Worm (Caenorhabditis elegans) whole organism, young adult: ENCODE results near the gene unc-5.

Experiments used
- B0336.3 ChIP-seq: fragments of 200-800 bp; sonication (Bioruptor generic); IDR thresholded peaks from 2 replicates; pipeline ENCODE4 v1.3.6; 2022; ENCODE audit warnings: missing genetic modification characterization, missing compliant biosample characterization
- F33H1.4 ChIP-seq: fragments of 200-800 bp; sonication (Bioruptor generic); IDR thresholded peaks from 2 replicates; pipeline ENCODE4 v1.3.6; 2022; ENCODE audit warnings: missing genetic modification reagents, missing genetic modification characterization, missing compliant biosample characterization
- F49E8.2 ChIP-seq: sonication (generic microtip); optimal IDR thresholded peaks from 3 replicates; lab custom pipeline; 2017; ENCODE audit warnings: missing genetic modification characterization, mild to moderate bottlenecking, missing compliant biosample characterization, antibody characterized with exemption, moderate library complexity; ENCODE audit not compliant: insufficient read depth
- F52B5.7 ChIP-seq: sonication (generic microtip); optimal IDR thresholded peaks from 2 replicates; lab custom pipeline; 2016; ENCODE audit warnings: mild to moderate bottlenecking, missing genetic modification characterization, missing compliant biosample characterization
- Y53F4B.3 ChIP-seq: fragments of 200-800 bp; sonication (Bioruptor generic); IDR thresholded peaks from 2 replicates; pipeline ENCODE4 v1.3.6; 2022; ENCODE audit warnings: missing genetic modification reagents, missing genetic modification characterization, missing compliant biosample characterization
- Y53G8AR.9 ChIP-seq: fragments of 200-800 bp; sonication (Bioruptor generic); conservative IDR thresholded peaks from 2 replicates; pipeline ENCODE4 v1.3.6; 2022; ENCODE audit warnings: missing genetic modification reagents, missing genetic modification characterization, missing compliant biosample characterization
- Y79H2A.3 ChIP-seq: fragments of 200-800 bp; sonication (Bioruptor generic); conservative IDR thresholded peaks from 2 replicates; pipeline ENCODE4 v1.3.6; 2022; ENCODE audit warnings: missing genetic modification reagents, missing genetic modification characterization, missing compliant biosample characterization
- Y95B8A.8 ChIP-seq: fragments of 200-800 bp; sonication (Bioruptor generic); IDR thresholded peaks from 2 replicates; pipeline ENCODE4 v1.3.6; 2022; ENCODE audit warnings: missing genetic modification reagents, missing genetic modification characterization, missing compliant biosample characterization
- aptf-3 ChIP-seq: fragments of 200-800 bp; sonication (Bioruptor generic); IDR thresholded peaks from 2 replicates; pipeline ENCODE4 v1.3.6; 2022; ENCODE audit warnings: missing genetic modification characterization, missing compliant biosample characterization
- atf-7 ChIP-seq: sonication (generic microtip); optimal IDR thresholded peaks from 2 replicates; lab custom pipeline; 2017; ENCODE audit warnings: mild to moderate bottlenecking, missing genetic modification characterization, missing compliant biosample characterization
- athp-1 ChIP-seq: sonication (generic microtip); optimal IDR thresholded peaks from 2 replicates; lab custom pipeline; 2017; ENCODE audit warnings: mild to moderate bottlenecking, missing genetic modification characterization, missing compliant biosample characterization
- attf-6 ChIP-seq: fragments of 200-800 bp; sonication (Bioruptor generic); IDR thresholded peaks from 2 replicates; pipeline ENCODE4 v1.3.6; 2022; ENCODE audit warnings: missing genetic modification reagents, missing genetic modification characterization, missing compliant biosample characterization
- bed-2 ChIP-seq: fragments of 200-800 bp; sonication (Bioruptor generic); IDR thresholded peaks from 2 replicates; pipeline ENCODE4 v1.3.6; 2022; ENCODE audit warnings: missing genetic modification reagents, missing genetic modification characterization, missing compliant biosample characterization
- ccch-3 ChIP-seq: fragments of 200-800 bp; sonication (Bioruptor generic); optimal IDR thresholded peaks from 2 replicates; lab custom pipeline; 2018; ENCODE audit warnings: mild to moderate bottlenecking, missing genetic modification characterization, missing compliant biosample characterization
- chd-7 ChIP-seq: sonication (generic microtip); optimal IDR thresholded peaks from 2 replicates; lab custom pipeline; 2016; ENCODE audit warnings: mild to moderate bottlenecking, missing genetic modification characterization, moderate library complexity, missing compliant biosample characterization
- ekl-4 ChIP-seq: fragments of 200-800 bp; sonication (Bioruptor generic); IDR thresholded peaks from 2 replicates; pipeline ENCODE4 v1.3.6; 2022; ENCODE audit warnings: missing genetic modification reagents, missing genetic modification characterization, missing compliant biosample characterization
- fkh-3 ChIP-seq: sonication (generic microtip); optimal IDR thresholded peaks from 2 replicates; lab custom pipeline; 2016; ENCODE audit warnings: mild to moderate bottlenecking, missing genetic modification characterization, missing compliant biosample characterization
- hmg-1.2 ChIP-seq: fragments of 200-800 bp; sonication (Bioruptor generic); IDR thresholded peaks from 2 replicates; pipeline ENCODE4 v1.3.6; 2022; ENCODE audit warnings: missing genetic modification reagents, missing genetic modification characterization, missing compliant biosample characterization
- hrde-1 ChIP-seq: sonication (generic microtip); optimal IDR thresholded peaks from 2 replicates; lab custom pipeline; 2016; ENCODE audit warnings: missing genetic modification characterization, mild to moderate bottlenecking, missing compliant biosample characterization, moderate library complexity, missing genotype, missing genetic modification reagents, borderline replicate concordance
- hsf-1 ChIP-seq: fragments of 200-800 bp; sonication (Bioruptor generic); IDR thresholded peaks from 2 replicates; pipeline ENCODE4 v1.3.6; 2022; ENCODE audit warnings: missing genetic modification reagents, missing genetic modification characterization, missing compliant biosample characterization
- let-607 ChIP-seq, 2 experiments: fragments of 200-800 bp in 1 of 2; sonication (Bioruptor generic) in 1 of 2; sonication (generic microtip) in 1 of 2; optimal IDR thresholded peaks; 2 replicates each; lab custom pipeline; 2016 to 2018; ENCODE audit warnings: mild to moderate bottlenecking in 2 of 2, missing compliant biosample characterization in 2 of 2, missing genetic modification characterization in 2 of 2, moderate library complexity in 2 of 2, missing genotype in 1 of 2
- lin-26 ChIP-seq: fragments of 200-800 bp; sonication (Bioruptor generic); IDR thresholded peaks from 2 replicates; pipeline ENCODE4 v1.3.6; 2022; ENCODE audit warnings: missing genetic modification reagents, missing genetic modification characterization, missing compliant biosample characterization
- lin-54 ChIP-seq: fragments of 200-800 bp; sonication (Bioruptor generic); optimal IDR thresholded peaks from 2 replicates; lab custom pipeline; 2018; ENCODE audit warnings: mild to moderate bottlenecking, missing genetic modification characterization, missing compliant biosample characterization
- lir-1 ChIP-seq: fragments of 200-800 bp; sonication (Bioruptor generic); conservative IDR thresholded peaks from 2 replicates; pipeline ENCODE4 v1.3.6; 2022; ENCODE audit warnings: missing genetic modification reagents, missing genetic modification characterization, missing compliant biosample characterization
- lsl-1 ChIP-seq: fragments of 200-800 bp; sonication (Bioruptor generic); optimal IDR thresholded peaks from 2 replicates; lab custom pipeline; 2018; ENCODE audit warnings: mild to moderate bottlenecking, missing genetic modification characterization, moderate library complexity, missing compliant biosample characterization
- lsy-27 ChIP-seq: sonication (generic microtip); optimal IDR thresholded peaks from 2 replicates; lab custom pipeline; 2017; ENCODE audit warnings: missing genetic modification characterization, mild to moderate bottlenecking, missing compliant biosample characterization, antibody characterized with exemption, missing genotype, borderline replicate concordance; ENCODE audit not compliant: insufficient read depth
- madf-3 ChIP-seq: fragments of 200-800 bp; sonication (Bioruptor generic); IDR thresholded peaks from 2 replicates; pipeline ENCODE4 v1.3.6; 2022; ENCODE audit warnings: missing genetic modification reagents, missing genetic modification characterization, missing compliant biosample characterization
- madf-6 ChIP-seq: fragments of 200-800 bp; sonication (Bioruptor generic); IDR thresholded peaks from 2 replicates; pipeline ENCODE4 v1.3.6; 2022; ENCODE audit warnings: missing genetic modification reagents, missing genetic modification characterization, missing compliant biosample characterization
- mcd-1 ChIP-seq: fragments of 200-800 bp; sonication (Bioruptor generic); IDR thresholded peaks from 2 replicates; pipeline ENCODE4 v1.3.6; 2022; ENCODE audit warnings: missing genetic modification reagents, missing genetic modification characterization, missing compliant biosample characterization
- nfya-2 ChIP-seq: fragments of 200-800 bp; sonication (Bioruptor generic); IDR thresholded peaks from 2 replicates; pipeline ENCODE4 v1.3.6; 2022; ENCODE audit warnings: missing genetic modification reagents, missing genetic modification characterization, missing compliant biosample characterization
- nhr-27 ChIP-seq: fragments of 200-800 bp; sonication (Bioruptor generic); optimal IDR thresholded peaks from 2 replicates; lab custom pipeline; 2018; ENCODE audit warnings: mild to moderate bottlenecking, missing genetic modification characterization, moderate library complexity, missing compliant biosample characterization
- rec-8 ChIP-seq, 2 experiments: sonication (generic microtip); optimal IDR thresholded peaks; 2 replicates each; lab custom pipeline; 2016; ENCODE audit warnings: mild to moderate bottlenecking in 2 of 2, missing genetic modification characterization in 2 of 2, missing genetic modification reagents in 2 of 2, missing genotype in 2 of 2, missing biosample characterization in 1 of 2, missing compliant biosample characterization in 1 of 2, moderate library complexity in 1 of 2
- rpc-1 ChIP-seq, 2 experiments: fragments of 150-350 bp in 1 of 2; sonication (generic microtip) in 1 of 2; optimal IDR thresholded peaks; 2 replicates each; lab custom pipeline; 2014 to 2018; ENCODE audit warnings: missing biosample characterization in 1 of 2, missing genetic modification characterization in 1 of 2, missing genetic modification reagents in 1 of 2, missing genotype in 1 of 2
- sea-2 ChIP-seq: fragments of 200-800 bp; sonication (Bioruptor generic); IDR thresholded peaks from 2 replicates; pipeline ENCODE4 v1.3.6; 2022; ENCODE audit warnings: missing genetic modification characterization, missing compliant biosample characterization
- snpc-1.1 ChIP-seq: sonication (generic microtip); optimal IDR thresholded peaks from 2 replicates; lab custom pipeline; 2017; ENCODE audit warnings: missing genetic modification characterization, mild to moderate bottlenecking, missing compliant biosample characterization, antibody characterized with exemption, moderate library complexity, missing genotype, missing genetic modification reagents; ENCODE audit not compliant: insufficient read depth
- snpc-1.3 ChIP-seq: sonication (generic microtip); optimal IDR thresholded peaks from 2 replicates; lab custom pipeline; 2017; ENCODE audit warnings: missing genetic modification characterization, mild to moderate bottlenecking, missing compliant biosample characterization, antibody characterized with exemption, moderate library complexity, missing genotype, missing genetic modification reagents; ENCODE audit not compliant: insufficient read depth
- snpc-3.4 ChIP-seq: sonication (generic microtip); optimal IDR thresholded peaks from 2 replicates; lab custom pipeline; 2017; ENCODE audit warnings: missing genetic modification characterization, mild to moderate bottlenecking, missing compliant biosample characterization, antibody characterized with exemption, moderate library complexity, missing genotype, missing genetic modification reagents
- snpc-4 ChIP-seq, 5 experiments: fragments of 150-350 bp in 1 of 5; sonication (generic microtip) in 4 of 5; optimal IDR thresholded peaks; 2 replicates each; lab custom pipeline; 2014 to 2018; ENCODE audit warnings: missing genetic modification characterization in 5 of 5, missing biosample characterization in 3 of 5, antibody characterized with exemption in 2 of 5, mild to moderate bottlenecking in 2 of 5, missing compliant biosample characterization in 2 of 5, missing genotype in 2 of 5, moderate library complexity in 2 of 5, missing genetic modification reagents in 1 of 5
- sptf-2 ChIP-seq: fragments of 200-800 bp; sonication (Bioruptor generic); optimal IDR thresholded peaks from 2 replicates; lab custom pipeline; 2018; ENCODE audit warnings: mild to moderate bottlenecking, missing genetic modification characterization, missing compliant biosample characterization
- tlf-1 ChIP-seq: fragments of 200-800 bp; sonication (Bioruptor generic); optimal IDR thresholded peaks from 2 replicates; lab custom pipeline; 2018; ENCODE audit warnings: mild to moderate bottlenecking, missing genetic modification characterization, missing compliant biosample characterization
- unc-62 ChIP-seq: fragments of 150-350 bp; optimal IDR thresholded peaks from 2 replicates; lab custom pipeline; 2014; ENCODE audit warnings: missing biosample characterization, missing genetic modification reagents, missing genetic modification characterization
- zim-3 ChIP-seq: sonication (generic microtip); optimal IDR thresholded peaks from 2 replicates; lab custom pipeline; 2017; ENCODE audit warnings: mild to moderate bottlenecking, missing genetic modification characterization, moderate library complexity, missing compliant biosample characterization
- ztf-18 ChIP-seq: sonication (generic microtip); optimal IDR thresholded peaks from 2 replicates; lab custom pipeline; 2016; ENCODE audit warnings: missing genotype, mild to moderate bottlenecking, missing genetic modification characterization, missing compliant biosample characterization
- ztf-22 ChIP-seq: fragments of 200-800 bp; sonication (Bioruptor generic); optimal IDR thresholded peaks from 2 replicates; lab custom pipeline; 2018; ENCODE audit warnings: mild to moderate bottlenecking, missing genetic modification characterization, moderate library complexity, missing compliant biosample characterization

unc-5 gene

DNA sequence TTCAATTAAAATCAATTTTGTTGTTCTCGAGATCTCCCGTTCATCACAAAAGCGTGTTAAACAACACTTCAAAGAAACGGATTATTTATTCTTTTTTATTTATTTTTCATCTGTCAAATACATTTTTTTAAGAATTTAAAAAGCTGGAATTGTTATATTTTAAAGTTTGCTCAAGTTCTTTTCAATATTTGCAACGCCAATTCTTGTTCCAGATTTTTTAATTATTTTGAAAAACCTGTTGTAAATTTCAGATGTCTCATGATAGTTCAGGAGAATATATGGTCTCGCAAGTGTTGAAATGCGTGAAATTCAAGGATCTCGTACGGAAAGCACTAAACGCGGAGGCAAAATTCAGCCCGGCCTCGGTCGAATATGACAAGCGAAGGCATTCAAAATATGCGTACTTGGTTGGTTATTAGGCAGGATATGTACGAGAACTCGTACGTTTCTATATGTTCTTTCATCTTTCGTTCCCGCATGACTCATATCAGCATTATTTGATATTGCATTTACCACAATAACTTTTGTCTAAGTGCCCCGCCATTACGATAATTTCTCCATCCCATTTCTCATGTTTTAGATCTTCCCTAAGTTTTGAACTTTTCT lies 16.6 kb upstream of the unc-5 start, which contains the start of gene cec-6:
Gene cec-6 (plus strand): TSS at position 252 of the 606 bp plus-strand sequence.
- TF ChIP-seq aptf-3 (GFP tag; lab: Robert Waterston, UW): 0 out of 2 replicates have a peak, but pooled peaks have one; percentile 19
- no peak for TF ChIP-seq F52B5.7 (tag; lab: Kevin White, UChicago)
- no peak for TF ChIP-seq ztf-22
- TF ChIP-seq Y95B8A.8: no peak
- peak; percentile 67 for TF ChIP-seq F49E8.2
- TF ChIP-seq attf-6: no peak
- TF ChIP-seq lir-1 (GFP tag; lab: Robert Waterston, UW): no peak
- TF ChIP-seq athp-1 (tag; lab: Kevin White, UChicago): peak; percentile 34
- TF ChIP-seq lin-26 (GFP tag; lab: Robert Waterston, UW): no peak
- peak; percentile 43 for TF ChIP-seq chd-7 (tag; lab: Kevin White, UChicago)
- no peak for TF ChIP-seq ccch-3 (GFP tag; lab: Kevin White, UChicago)
- no peak for TF ChIP-seq lin-54 (GFP tag; lab: Kevin White, UChicago)
- no peak for TF ChIP-seq mcd-1
- TF ChIP-seq bed-2: no peak
- TF ChIP-seq unc-62 (GFP tag; lab: Kevin White, UChicago): no peak
- peak; percentile 46; the same call in 1 of the 2 replicates for TF ChIP-seq madf-3 (GFP tag; lab: Robert Waterston, UW)
- no peak for TF ChIP-seq zim-3
- peak; percentile 46 for TF ChIP-seq atf-7
- peak; percentile 25; the same call in 1 of the 2 replicates for TF ChIP-seq madf-6
- no peak for TF ChIP-seq lsl-1 (GFP tag; lab: Kevin White, UChicago)
- TF ChIP-seq let-607 (tag; optimal IDR thresholded peaks at IDR 0.05; lab: Kevin White, UChicago): no peak
- 0 out of 2 replicates have a peak, but pooled peaks have one; percentile 7 for TF ChIP-seq Y79H2A.3
- no peak for TF ChIP-seq lsy-27 (tag; lab: Kevin White, UChicago)
- TF ChIP-seq snpc-3.4 (tag; lab: Kevin White, UChicago): peak; percentile 25
- peak; percentile 65 for TF ChIP-seq hrde-1 (tag; lab: Kevin White, UChicago)
- TF ChIP-seq B0336.3 (GFP tag; lab: Robert Waterston, UW): peak; percentile 45; the same call in 1 of the 2 replicates
- peak; percentile 86 for TF ChIP-seq nhr-27 (tag; lab: Kevin White, UChicago)
- TF ChIP-seq Y53F4B.3 (GFP tag; lab: Robert Waterston, UW): no peak
- TF ChIP-seq rpc-1 (optimal IDR thresholded peaks at IDR 0.05; lab: Kevin White, UChicago): no peak
- no peak for TF ChIP-seq rpc-1 (tag; optimal IDR thresholded peaks at IDR 0.05; lab: Kevin White, UChicago)
- no peak for TF ChIP-seq F33H1.4
- TF ChIP-seq sptf-2 (GFP tag; lab: Kevin White, UChicago): no peak
- TF ChIP-seq ekl-4 (GFP tag; lab: Robert Waterston, UW): 0 out of 2 replicates have a peak, but pooled peaks have one; percentile 58
- TF ChIP-seq sea-2 (GFP tag; lab: Robert Waterston, UW): no peak
- TF ChIP-seq fkh-3 (tag; lab: Kevin White, UChicago): no peak
- peak; percentile 54; the same call in 1 of the 2 replicates for TF ChIP-seq hsf-1 (GFP tag; lab: Robert Waterston, UW)
- TF ChIP-seq nfya-2: no peak
- TF ChIP-seq Y53G8AR.9 (GFP tag; lab: Robert Waterston, UW): no peak
- no peak for TF ChIP-seq snpc-1.3 (tag; lab: Kevin White, UChicago)
- peak; percentile 11; the same call in 1 of the 2 replicates for TF ChIP-seq hmg-1.2 (GFP tag; lab: Robert Waterston, UW)
- TF ChIP-seq ztf-18 (tag; lab: Kevin White, UChicago): peak; percentile 4
- peak; percentile 68 for TF ChIP-seq snpc-4 (GFP tag; optimal IDR thresholded peaks at IDR 0.05; lab: Kevin White, UChicago)
- peak in 1 of 4 experiments; percentile 81 for TF ChIP-seq snpc-4 (tag; optimal IDR thresholded peaks at IDR 0.05; lab: Kevin White, UChicago)
- TF ChIP-seq tlf-1: peak; percentile 24
- no peak for TF ChIP-seq rec-8 (tag; optimal IDR thresholded peaks at IDR 0.05; lab: Kevin White, UChicago)
- no peak for TF ChIP-seq snpc-1.1 (tag; lab: Kevin White, UChicago)
